Worm (Caenorhabditis elegans) whole organism, L4 larva: ENCODE results near the gene F54B11.11.

ENCODE experiments used
- F37D6.2 ChIP-seq: sonication (generic microtip); optimal IDR thresholded peaks from 2 replicates; lab custom pipeline; 2016; ENCODE audit warnings: mild to moderate bottlenecking, missing genetic modification characterization, missing compliant biosample characterization
- F44E2.7 ChIP-seq: fragments of 200-800 bp; sonication (Bioruptor generic); IDR thresholded peaks from 2 replicates; pipeline ENCODE4 v2.1.2; 2022; ENCODE audit warnings: missing genetic modification characterization, missing compliant biosample characterization
- T20F7.1 ChIP-seq: fragments of 200-800 bp; sonication (Bioruptor generic); optimal IDR thresholded peaks from 2 replicates; lab custom pipeline; 2018; ENCODE audit warnings: mild to moderate bottlenecking, missing genetic modification characterization, missing compliant biosample characterization
- ZK546.5 ChIP-seq, 2 experiments: sonication (generic microtip); optimal IDR thresholded peaks; 2 replicates each; lab custom pipeline; 2017; ENCODE audit warnings: missing biosample characterization in 2 of 2, missing genetic modification characterization in 2 of 2
- ama-1 ChIP-seq: fragments of 150-350 bp; optimal IDR thresholded peaks from 2 replicates; lab custom pipeline; 2014; ENCODE audit warnings: inconsistent platforms, mixed read lengths
- ceh-62 ChIP-seq: sonication (generic microtip); optimal IDR thresholded peaks from 2 replicates; lab custom pipeline; 2017; ENCODE audit warnings: missing biosample characterization, missing genetic modification characterization
- dmd-6 ChIP-seq: fragments of 200-800 bp; sonication (Bioruptor generic); IDR thresholded peaks from 2 replicates; pipeline ENCODE4 v1.3.6; 2022; ENCODE audit warnings: missing genetic modification reagents, missing genetic modification characterization, missing compliant biosample characterization
- dve-1 ChIP-seq: sonication (generic microtip); optimal IDR thresholded peaks from 2 replicates; lab custom pipeline; 2017; ENCODE audit warnings: antibody characterized with exemption, mild to moderate bottlenecking, missing genetic modification characterization, missing compliant biosample characterization; ENCODE audit not compliant: insufficient read depth
- egl-43 ChIP-seq: fragments of 200-800 bp; sonication (Bioruptor generic); IDR thresholded peaks from 2 replicates; pipeline ENCODE4 v1.3.6; 2022; ENCODE audit warnings: missing genetic modification reagents, missing genetic modification characterization, missing compliant biosample characterization
- hif-1 ChIP-seq, 2 experiments: sonication (generic microtip); optimal IDR thresholded peaks; 2 replicates each; lab custom pipeline; 2016 to 2017; ENCODE audit warnings: missing compliant biosample characterization in 2 of 2, missing genetic modification characterization in 2 of 2, missing genetic modification reagents in 2 of 2, missing genotype in 2 of 2, mild to moderate bottlenecking in 1 of 2
- hlh-11 ChIP-seq: fragments of 200-800 bp; sonication (Bioruptor generic); optimal IDR thresholded peaks from 2 replicates; lab custom pipeline; 2018; ENCODE audit warnings: mild to moderate bottlenecking, missing genetic modification characterization, missing compliant biosample characterization
- hlh-30 ChIP-seq: sonication (generic microtip); optimal IDR thresholded peaks from 2 replicates; lab custom pipeline; 2017; ENCODE audit warnings: antibody characterized with exemption, mild to moderate bottlenecking, missing genetic modification characterization, missing compliant biosample characterization; ENCODE audit not compliant: insufficient read depth
- hmg-1.1 ChIP-seq: fragments of 200-800 bp; sonication (Bioruptor generic); IDR thresholded peaks from 2 replicates; pipeline ENCODE4 v1.3.6; 2022; ENCODE audit warnings: missing genetic modification reagents, missing genetic modification characterization, missing compliant biosample characterization
- lim-7 ChIP-seq: fragments of 200-800 bp; sonication (Bioruptor generic); IDR thresholded peaks from 2 replicates; pipeline ENCODE4 v1.3.6; 2022; ENCODE audit warnings: missing genetic modification characterization, missing compliant biosample characterization
- lin-39 ChIP-seq: fragments of 150-350 bp; optimal IDR thresholded peaks from 2 replicates; lab custom pipeline; 2014; ENCODE audit warnings: missing biosample characterization, missing genetic modification reagents, missing genetic modification characterization
- lsy-2 ChIP-seq, 2 experiments: fragments of 150-350 bp in 1 of 2; sonication (generic microtip) in 1 of 2; optimal IDR thresholded peaks; 2 replicates each; lab custom pipeline; 2014 to 2017; ENCODE audit warnings: missing biosample characterization in 2 of 2, missing genetic modification characterization in 2 of 2
- mdl-1 ChIP-seq, 2 experiments: fragments of 150-350 bp in 1 of 2; sonication (generic microtip) in 1 of 2; optimal IDR thresholded peaks; 2 replicates each; lab custom pipeline; 2014 to 2017; ENCODE audit warnings: missing biosample characterization in 2 of 2, missing genetic modification characterization in 2 of 2
- mes-2 ChIP-seq: sonication (generic microtip); optimal IDR thresholded peaks from 2 replicates; lab custom pipeline; 2016; ENCODE audit warnings: missing genotype, mild to moderate bottlenecking, missing genetic modification characterization, missing compliant biosample characterization; ENCODE audit not compliant: poor library complexity, severe bottlenecking
- mxl-3 ChIP-seq: fragments of 200-800 bp; sonication (Bioruptor generic); optimal IDR thresholded peaks from 2 replicates; lab custom pipeline; 2018; ENCODE audit warnings: mild to moderate bottlenecking, missing genetic modification characterization, missing compliant biosample characterization
- nhr-111 ChIP-seq: fragments of 200-800 bp; sonication (Bioruptor generic); optimal IDR thresholded peaks from 2 replicates; lab custom pipeline; 2018; ENCODE audit warnings: mild to moderate bottlenecking, missing genetic modification characterization, missing compliant biosample characterization
- nhr-25 ChIP-seq: sonication (generic microtip); optimal IDR thresholded peaks from 2 replicates; lab custom pipeline; 2017; ENCODE audit warnings: missing genetic modification characterization, mild to moderate bottlenecking, missing compliant biosample characterization, antibody characterized with exemption, moderate library complexity, borderline replicate concordance; ENCODE audit not compliant: insufficient read depth
- nhr-41 ChIP-seq: fragments of 200-800 bp; sonication (Bioruptor generic); IDR thresholded peaks from 2 replicates; pipeline ENCODE4 v1.3.6; 2022; ENCODE audit warnings: missing genetic modification reagents, missing genetic modification characterization, missing compliant biosample characterization
- nhr-6 ChIP-seq: fragments of 150-350 bp; optimal IDR thresholded peaks from 2 replicates; lab custom pipeline; 2014; ENCODE audit warnings: missing biosample characterization, missing genetic modification characterization
- nhr-77 ChIP-seq: fragments of 150-350 bp; optimal IDR thresholded peaks from 2 replicates; lab custom pipeline; 2014; ENCODE audit warnings: missing biosample characterization, missing genetic modification characterization
- pha-4 ChIP-seq, 2 experiments: fragments of 150-350 bp in 1 of 2; fragments of 200-800 bp in 1 of 2; sonication (Bioruptor generic) in 1 of 2; IDR thresholded peaks in 1 of 2; optimal IDR thresholded peaks in 1 of 2; 2 replicates each; pipeline versions ENCODE4 v1.3.6 to Lab custom; 2014 to 2022; ENCODE audit warnings: missing genetic modification characterization in 2 of 2, missing genetic modification reagents in 2 of 2, missing biosample characterization in 1 of 2, missing compliant biosample characterization in 1 of 2
- rbr-2 ChIP-seq: sonication (generic microtip); optimal IDR thresholded peaks from 2 replicates; lab custom pipeline; 2016; ENCODE audit warnings: missing genotype, missing genetic modification characterization, missing compliant biosample characterization
- set-16 ChIP-seq: fragments of 200-800 bp; sonication (Bioruptor generic); IDR thresholded peaks from 2 replicates; pipeline ENCODE4 v1.3.6; 2022; ENCODE audit warnings: missing genetic modification reagents, missing genetic modification characterization, missing compliant biosample characterization
- snpc-4 ChIP-seq: fragments of 150-350 bp; optimal IDR thresholded peaks from 2 replicates; lab custom pipeline; 2014; ENCODE audit warnings: missing biosample characterization, missing genetic modification characterization
- unc-62 ChIP-seq, 3 experiments: fragments of 150-350 bp in 1 of 3; sonication (generic microtip); optimal IDR thresholded peaks in 2 of 3; peaks in 1 of 3; 1 replicate in 1 of 3; 2 replicates in 2 of 3; lab custom pipeline; 2014 to 2017; ENCODE audit warnings: missing biosample characterization in 3 of 3, missing genetic modification characterization in 3 of 3, missing genetic modification reagents in 3 of 3, missing genotype in 1 of 3
- zag-1 ChIP-seq: fragments of 150-350 bp; optimal IDR thresholded peaks from 2 replicates; lab custom pipeline; 2014; ENCODE audit warnings: missing biosample characterization, missing genetic modification characterization
- zfp-3 ChIP-seq: fragments of 200-800 bp; sonication (Bioruptor generic); conservative IDR thresholded peaks from 2 replicates; pipeline ENCODE4 v1.3.6; 2022; ENCODE audit warnings: missing genetic modification reagents, missing genetic modification characterization, missing compliant biosample characterization
- ztf-7 ChIP-seq: fragments of 150-350 bp; optimal IDR thresholded peaks from 2 replicates; lab custom pipeline; 2014; ENCODE audit warnings: missing biosample characterization, missing genetic modification characterization

F54B11.11 gene

ce11 chrX:13596003-13596767 lies 17.6 kb downstream of the F54B11.11 start, which contains the start of gene F54B11.5 (continued):
- TF ChIP-seq ceh-62 (tag; lab: Kevin White, UChicago) (no peak), hlh-30 (tag; lab: Kevin White, UChicago) (peak; percentile 97), egl-43 (GFP tag; lab: Robert Waterston, UW) (no peak), snpc-4 (tag; lab: Kevin White, UChicago) (no peak)

ce11 chrX:13598021-13598499 lies 19.5 kb downstream of the F54B11.11 start, which contains the start of gene bra-1:
bra-1 (plus strand) TSS chrX:13598449.
- TF ChIP-seq zag-1 (tag; lab: Kevin White, UChicago) (no peak), ama-1 (lab: Kevin White, UChicago) (no peak), pha-4 (GFP tag; IDR thresholded peaks at IDR 0.05; lab: Robert Waterston, UW) (no peak), pha-4 (tag; optimal IDR thresholded peaks at IDR 0.05; lab: Kevin White, UChicago) (no peak), nhr-25 (tag; lab: Kevin White, UChicago) (no peak), lsy-2 (tag; optimal IDR thresholded peaks at IDR 0.05; lab: Kevin White, UChicago) (peak in 1 of 2 experiments; percentile 56), zfp-3 (no peak), unc-62 (GFP tag; optimal IDR thresholded peaks at IDR 0.05 in 1 of 2; lab: Kevin White, UChicago) (no peak), unc-62 (tag; optimal IDR thresholded peaks at IDR 0.05; lab: Kevin White, UChicago) (no peak), hlh-30 (tag; lab: Kevin White, UChicago) (peak; percentile 90), egl-43 (GFP tag; lab: Robert Waterston, UW) (0 out of 2 replicates have a peak, but pooled peaks have one; percentile 37), dmd-6 (GFP tag; lab: Robert Waterston, UW) (peak; percentile 20; the same call in 1 of the 2 replicates), dve-1 (peak; percentile 64), mdl-1 (tag; optimal IDR thresholded peaks at IDR 0.05; lab: Kevin White, UChicago) (peak in 1 of 2 experiments; percentile 22), ceh-62 (tag; lab: Kevin White, UChicago) (no peak), nhr-77 (tag; lab: Kevin White, UChicago) (no peak), hmg-1.1 (GFP tag; lab: Robert Waterston, UW) (peak; percentile 45; the same call in 1 of the 2 replicates), F37D6.2 (peak; percentile 27), mes-2 (tag; lab: Kevin White, UChicago) (peak; percentile 43), rbr-2 (tag; lab: Kevin White, UChicago) (peak; percentile 53), lim-7 (GFP tag; lab: Robert Waterston, UW) (no peak), hlh-11 (tag; lab: Kevin White, UChicago) (peak; percentile 54), F44E2.7 (GFP tag; lab: Robert Waterston, UW) (no peak), nhr-41 (GFP tag; lab: Robert Waterston, UW) (no peak), nhr-6 (peak; percentile 73), T20F7.1 (GFP tag; lab: Kevin White, UChicago) (peak; percentile 93)

ce11 chrX:13600136-13600535 lies 21.6 kb downstream of the F54B11.11 start, which contains the start of gene F54B11.7:
F54B11.7 (plus strand) TSS chrX:13600436.
- TF ChIP-seq F44E2.7 (GFP tag; lab: Robert Waterston, UW) (no peak), ztf-7 (tag; lab: Kevin White, UChicago) (no peak), dve-1 (no peak), hif-1 (tag; optimal IDR thresholded peaks at IDR 0.05; lab: Kevin White, UChicago) (no peak), zag-1 (tag; lab: Kevin White, UChicago) (no peak), lin-39 (tag; lab: Kevin White, UChicago) (no peak)

ce11 chrX:13603826-13604225 lies 25.2 kb downstream of the F54B11.11 start, which contains the start of gene F54B11.8:
F54B11.8 (minus strand) TSS chrX:13603926.
- TF ChIP-seq mxl-3 (GFP tag; lab: Kevin White, UChicago) = peak; percentile 8
- no peak for TF ChIP-seq ZK546.5 (tag; optimal IDR thresholded peaks at IDR 0.05; lab: Kevin White, UChicago)
- TF ChIP-seq hlh-30 (tag; lab: Kevin White, UChicago) = peak; percentile 73
- no peak for TF ChIP-seq set-16 (GFP tag; lab: Robert Waterston, UW)
- TF ChIP-seq dmd-6 (GFP tag; lab: Robert Waterston, UW) = no peak
- no peak for TF ChIP-seq nhr-111 (GFP tag; lab: Kevin White, UChicago)
- no peak for TF ChIP-seq ama-1 (lab: Kevin White, UChicago)
